Fruit fly (Drosophila melanogaster) whole organism, embryonic: ENCODE results near the gene MEP-1.

Experiments used
- Atf6 ChIP-seq: fragments of 200-800 bp; sonication (Bioruptor generic); IDR thresholded peaks from 2 replicates; pipeline ENCODE4 v1.3.6; 2022; ENCODE audit warnings: missing biosample characterization, missing genetic modification characterization
- CG12219 ChIP-seq: fragments of 200-800 bp; sonication (Bioruptor generic); optimal IDR thresholded peaks from 3 replicates; lab custom pipeline; 2018; ENCODE audit warnings: missing biosample characterization, mild to moderate bottlenecking, missing genetic modification characterization
- CG1233 ChIP-seq: fragments of 200-800 bp; sonication (Bioruptor generic); optimal IDR thresholded peaks from 4 replicates; lab custom pipeline; 2018; ENCODE audit warnings: missing biosample characterization, mild to moderate bottlenecking, missing genetic modification characterization
- CG16779 ChIP-seq: fragments of 200-800 bp; sonication (Bioruptor generic); IDR thresholded peaks from 2 replicates; pipeline ENCODE4 v1.3.6; 2022; ENCODE audit warnings: missing biosample characterization, missing genetic modification characterization
- CG17186 ChIP-seq: fragments of 200-800 bp; sonication (Bioruptor generic); optimal IDR thresholded peaks from 3 replicates; lab custom pipeline; 2017; ENCODE audit warnings: missing biosample characterization, missing genetic modification reagents, missing genetic modification characterization
- CG17802 ChIP-seq: fragments of 200-800 bp; sonication (Bioruptor generic); optimal IDR thresholded peaks from 2 replicates; lab custom pipeline; 2018; ENCODE audit warnings: missing biosample characterization, mild to moderate bottlenecking, missing genetic modification characterization, moderate library complexity
- CG2116 ChIP-seq: fragments of 200-800 bp; sonication (Bioruptor generic); optimal IDR thresholded peaks from 3 replicates; lab custom pipeline; 2018; ENCODE audit warnings: missing biosample characterization, mild to moderate bottlenecking, missing genetic modification characterization
- CG2120 ChIP-seq: fragments of 200-800 bp; sonication (Bioruptor generic); optimal IDR thresholded peaks from 3 replicates; lab custom pipeline; 2016; ENCODE audit warnings: missing biosample characterization, missing genetic modification characterization
- CG2202 ChIP-seq: fragments of 200-800 bp; sonication (Bioruptor generic); optimal IDR thresholded peaks from 2 replicates; lab custom pipeline; 2018; ENCODE audit warnings: missing biosample characterization, mild to moderate bottlenecking, missing genetic modification characterization
- CG30403 ChIP-seq: fragments of 200-800 bp; sonication (Bioruptor generic); optimal IDR thresholded peaks from 3 replicates; lab custom pipeline; 2016; ENCODE audit warnings: missing biosample characterization, missing genetic modification characterization
- CG31441 ChIP-seq: fragments of 200-800 bp; sonication (Bioruptor generic); IDR thresholded peaks from 2 replicates; pipeline ENCODE4 v1.3.6; 2022; ENCODE audit warnings: missing biosample characterization, missing genetic modification characterization
- CG5953 ChIP-seq: fragments of 200-800 bp; sonication (Bioruptor generic); IDR thresholded peaks from 2 replicates; pipeline ENCODE4 v1.3.6; 2022; ENCODE audit warnings: missing biosample characterization, missing genetic modification characterization
- CG6689 ChIP-seq: fragments of 200-800 bp; sonication (Bioruptor generic); IDR thresholded peaks from 2 replicates; pipeline ENCODE4 v1.3.6; 2022; ENCODE audit warnings: missing biosample characterization, missing genetic modification characterization
- CG7963 ChIP-seq: fragments of 200-800 bp; sonication (Bioruptor generic); IDR thresholded peaks from 3 replicates; pipeline ENCODE4 v1.3.6; 2022; ENCODE audit warnings: missing biosample characterization, missing genetic modification characterization; ENCODE audit not compliant: partially characterized antibody
- CG8478 ChIP-seq: fragments of >200 bp; optimal IDR thresholded peaks from 2 replicates; lab custom pipeline; 2018
- CG8765 ChIP-seq: fragments of 200-800 bp; sonication (Bioruptor generic); IDR thresholded peaks from 2 replicates; pipeline ENCODE4 v1.3.6; 2022; ENCODE audit warnings: missing biosample characterization, missing genetic modification characterization
- CoRest ChIP-seq: fragments of 200-800 bp; sonication (Bioruptor generic); optimal IDR thresholded peaks from 3 replicates; lab custom pipeline; 2018; ENCODE audit warnings: missing biosample characterization, mild to moderate bottlenecking, missing genetic modification characterization, moderate library complexity
- CrebB ChIP-seq: fragments of 200-800 bp; sonication (Bioruptor generic); optimal IDR thresholded peaks from 3 replicates; lab custom pipeline; 2018; ENCODE audit warnings: missing biosample characterization, mild to moderate bottlenecking, missing genetic modification characterization
- Dek ChIP-seq: fragments of 200-800 bp; sonication (Bioruptor generic); optimal IDR thresholded peaks from 3 replicates; lab custom pipeline; 2019; ENCODE audit warnings: missing biosample characterization, mild to moderate bottlenecking, missing genetic modification characterization, moderate library complexity
- Doc3 ChIP-seq: fragments of 200-800 bp; sonication (Bioruptor generic); IDR thresholded peaks from 3 replicates; pipeline ENCODE4 v1.3.6; 2022; ENCODE audit warnings: missing biosample characterization, missing genetic modification characterization; ENCODE audit not compliant: partially characterized antibody
- Dp ChIP-seq: fragments of 200-800 bp; sonication (Bioruptor generic); optimal IDR thresholded peaks from 2 replicates; lab custom pipeline; 2018; ENCODE audit warnings: missing biosample characterization, mild to moderate bottlenecking, missing genetic modification characterization, moderate library complexity
- ERR ChIP-seq: fragments of 200-800 bp; sonication (Bioruptor generic); optimal IDR thresholded peaks from 2 replicates; lab custom pipeline; 2016; ENCODE audit warnings: missing biosample characterization, missing genetic modification characterization
- Elba2 ChIP-seq: fragments of 200-800 bp; sonication (Bioruptor generic); optimal IDR thresholded peaks from 3 replicates; lab custom pipeline; 2016; ENCODE audit warnings: missing biosample characterization, missing genetic modification characterization
- HLH3B ChIP-seq: fragments of 200-800 bp; sonication (Bioruptor generic); IDR thresholded peaks from 2 replicates; pipeline ENCODE4 v1.3.6; 2022; ENCODE audit warnings: missing biosample characterization, missing genetic modification characterization
- Hr51 ChIP-seq, 2 experiments: fragments of 200-800 bp; sonication (Bioruptor generic); optimal IDR thresholded peaks; 2 replicates in 1 of 2; 3 replicates in 1 of 2; lab custom pipeline; 2016 to 2018; ENCODE audit warnings: missing biosample characterization in 2 of 2, missing genetic modification characterization in 2 of 2, mild to moderate bottlenecking in 1 of 2, moderate library complexity in 1 of 2
- MESR4 ChIP-seq: fragments of 200-800 bp; sonication (Bioruptor generic); optimal IDR thresholded peaks from 2 replicates; lab custom pipeline; 2018; ENCODE audit warnings: missing biosample characterization, mild to moderate bottlenecking, missing genetic modification characterization, moderate library complexity
- Nf-YB ChIP-seq: fragments of 200-800 bp; sonication (Bioruptor generic); optimal IDR thresholded peaks from 3 replicates; lab custom pipeline; 2019; ENCODE audit warnings: missing biosample characterization, mild to moderate bottlenecking, missing genetic modification characterization, moderate library complexity
- Ravus ChIP-seq: fragments of 200-800 bp; sonication (Bioruptor generic); IDR thresholded peaks from 2 replicates; pipeline ENCODE4 v1.3.6; 2022; ENCODE audit warnings: missing biosample characterization, missing genetic modification characterization
- Scr ChIP-seq: fragments of 200-800 bp; sonication (Bioruptor generic); IDR thresholded peaks from 2 replicates; pipeline ENCODE4 v1.3.6; 2022; ENCODE audit warnings: missing biosample characterization, missing genetic modification characterization; ENCODE audit not compliant: partially characterized antibody
- TFAM ChIP-seq: fragments of 200-800 bp; sonication (Bioruptor generic); optimal IDR thresholded peaks from 2 replicates; lab custom pipeline; 2017; ENCODE audit warnings: missing biosample characterization, missing genetic modification characterization, inconsistent platforms
- Trl ChIP-seq, 3 experiments: fragments of >200 bp in 2 of 3; fragments of 200-800 bp in 1 of 3; sonication (Bioruptor generic) in 1 of 3; optimal IDR thresholded peaks; 2 replicates in 1 of 3; 3 replicates in 2 of 3; lab custom pipeline; 2016 to 2017; ENCODE audit warnings: missing biosample characterization in 1 of 3, missing genetic modification characterization in 1 of 3
- amos ChIP-seq: fragments of 200-800 bp; sonication (Bioruptor generic); IDR thresholded peaks from 2 replicates; pipeline ENCODE4 v1.3.6; 2022; ENCODE audit warnings: missing biosample characterization, missing genetic modification characterization; ENCODE audit not compliant: partially characterized antibody
- croc ChIP-seq: fragments of 200-800 bp; sonication (Bioruptor generic); conservative IDR thresholded peaks from 3 replicates; pipeline ENCODE4 v1.3.6; 2022; ENCODE audit warnings: missing biosample characterization, missing genetic modification characterization
- danr ChIP-seq: fragments of 200-800 bp; sonication (Bioruptor generic); IDR thresholded peaks from 2 replicates; pipeline ENCODE4 v1.3.6; 2022; ENCODE audit warnings: missing biosample characterization, missing genetic modification characterization
- gce ChIP-seq: fragments of 200-800 bp; sonication (Bioruptor generic); IDR thresholded peaks from 3 replicates; pipeline ENCODE4 v1.3.6; 2022; ENCODE audit warnings: missing biosample characterization, missing genetic modification characterization
- gcm2 ChIP-seq: fragments of 200-800 bp; sonication (Bioruptor generic); optimal IDR thresholded peaks from 2 replicates; lab custom pipeline; 2016; ENCODE audit warnings: missing biosample characterization, missing genetic modification characterization
- grau ChIP-seq: fragments of 200-800 bp; optimal IDR thresholded peaks from 3 replicates; lab custom pipeline; 2019; ENCODE audit warnings: missing biosample characterization, mild to moderate bottlenecking, missing genetic modification characterization, moderate library complexity
- gt ChIP-seq: fragments of 200-800 bp; sonication (Bioruptor generic); IDR thresholded peaks from 2 replicates; pipeline ENCODE4 v1.3.6; 2022; ENCODE audit warnings: missing biosample characterization, missing genetic modification characterization
- lab ChIP-seq: fragments of 200-800 bp; sonication (Bioruptor generic); optimal IDR thresholded peaks from 3 replicates; lab custom pipeline; 2017; ENCODE audit warnings: missing biosample characterization, missing genetic modification characterization, mild to moderate bottlenecking, moderate library complexity, missing genetic modification reagents
- lmd ChIP-seq: fragments of 200-800 bp; sonication (Bioruptor generic); IDR thresholded peaks from 2 replicates; pipeline ENCODE4 v1.3.6; 2022; ENCODE audit warnings: missing biosample characterization, missing genetic modification characterization
- lov ChIP-seq, 2 experiments: fragments of 200-800 bp in 1 of 2; fragments of >200 bp in 1 of 2; sonication (Bioruptor generic) in 1 of 2; IDR thresholded peaks in 1 of 2; optimal IDR thresholded peaks in 1 of 2; 2 replicates in 1 of 2; 3 replicates in 1 of 2; pipeline versions ENCODE4 v1.3.6 to Lab custom; 2017 to 2022; ENCODE audit warnings: missing biosample characterization in 1 of 2, missing genetic modification characterization in 1 of 2
- p53 ChIP-seq: fragments of 200-800 bp; sonication (Bioruptor generic); optimal IDR thresholded peaks from 2 replicates; lab custom pipeline; 2016; ENCODE audit warnings: missing biosample characterization, missing genetic modification characterization
- peb ChIP-seq: fragments of 200-800 bp; sonication (Bioruptor generic); IDR thresholded peaks from 2 replicates; pipeline ENCODE4 v1.3.6; 2022; ENCODE audit warnings: missing biosample characterization, missing genetic modification characterization
- scrt ChIP-seq: fragments of 200-800 bp; sonication (Bioruptor generic); optimal IDR thresholded peaks from 2 replicates; lab custom pipeline; 2018; ENCODE audit warnings: missing biosample characterization, mild to moderate bottlenecking, missing genetic modification characterization, moderate library complexity
- sd ChIP-seq: fragments of 200-800 bp; sonication (Bioruptor generic); optimal IDR thresholded peaks from 3 replicates; lab custom pipeline; 2018; ENCODE audit warnings: missing biosample characterization, mild to moderate bottlenecking, missing genetic modification characterization, moderate library complexity
- shn ChIP-seq: fragments of 200-800 bp; sonication (Bioruptor generic); optimal IDR thresholded peaks from 3 replicates; lab custom pipeline; 2016; ENCODE audit warnings: missing biosample characterization, missing genetic modification characterization
- tna ChIP-seq: fragments of 200-800 bp; sonication (Bioruptor generic); IDR thresholded peaks from 2 replicates; pipeline ENCODE4 v1.3.6; 2022; ENCODE audit warnings: missing biosample characterization, missing genetic modification characterization; ENCODE audit not compliant: partially characterized antibody
- unpg ChIP-seq: fragments of 200-800 bp; sonication (Bioruptor generic); optimal IDR thresholded peaks from 3 replicates; lab custom pipeline; 2018; ENCODE audit warnings: missing biosample characterization, mild to moderate bottlenecking, missing genetic modification characterization, moderate library complexity
- vfl ChIP-seq: fragments of 200-800 bp; sonication (Bioruptor generic); optimal IDR thresholded peaks from 2 replicates; lab custom pipeline; 2016; ENCODE audit warnings: missing biosample characterization, missing genetic modification characterization

Gene MEP-1

dm6 chr3L:2599214-2599730 is 32.2 kb upstream of the MEP-1 start, which contains the start of the genes CG16985 and CG12182 (continued):
- TF ChIP-seq CG2116 (GFP tag; lab: Kevin White, UChicago) (peak; percentile 62), Atf6 (no peak), unpg (GFP tag; lab: Kevin White, UChicago) (no peak), ERR (GFP tag; lab: Kevin White, UChicago) (no peak), sd (tag; lab: Kevin White, UChicago) (no peak), gcm2 (GFP tag; lab: Kevin White, UChicago) (no peak), Doc3 (GFP tag; lab: Robert Waterston, UW) (peak; percentile 40; the same call in 1 of the 3 replicates), peb (no peak), CG2202 (no peak), CG8765 (no peak), gt (GFP tag; lab: Robert Waterston, UW) (no peak), gce (GFP tag; lab: Robert Waterston, UW) (no peak), CG6689 (GFP tag; lab: Robert Waterston, UW) (peak; percentile 13; the same call in 1 of the 2 replicates), CG7963 (0 out of 3 replicates have a peak, but pooled peaks have one; percentile 14), lab (GFP tag; lab: Kevin White, UChicago) (no peak), Dek (tag; lab: Kevin White, UChicago) (no peak), Dp (GFP tag; lab: Kevin White, UChicago) (peak; percentile 62), CrebB (tag; lab: Kevin White, UChicago) (no peak), CG5953 (GFP tag; lab: Robert Waterston, UW) (no peak), CG17186 (peak; percentile 29), amos (GFP tag; lab: Robert Waterston, UW) (peak; percentile 48), TFAM (no peak), danr (no peak), Trl (optimal IDR thresholded peaks at IDR 0.05; lab: Kevin White, UChicago) (peak in 1 of 2 experiments; percentile 18), Trl (GFP tag; optimal IDR thresholded peaks at IDR 0.05; lab: Kevin White, UChicago) (no peak), CG30403 (no peak), HLH3B (GFP tag; lab: Robert Waterston, UW) (no peak), CG31441 (no peak), grau (tag; lab: Kevin White, UChicago) (peak; percentile 63), Hr51 (GFP tag; optimal IDR thresholded peaks at IDR 0.05; lab: Kevin White, UChicago) (no peak), p53 (GFP tag; lab: Kevin White, UChicago) (no peak), Elba2 (GFP tag; lab: Kevin White, UChicago) (no peak), shn (no peak), tna (GFP tag; lab: Robert Waterston, UW) (0 out of 2 replicates have a peak, but pooled peaks have one; percentile 7), lmd (GFP tag; lab: Robert Waterston, UW) (no peak), MESR4 (peak; percentile 46), Ravus (GFP tag; lab: Robert Waterston, UW) (no peak), lov (optimal IDR thresholded peaks at IDR 0.05; lab: Kevin White, UChicago) (no peak), lov (GFP tag; IDR thresholded peaks at IDR 0.05; lab: Robert Waterston, UW) (no peak), CG17802 (tag; lab: Kevin White, UChicago) (no peak), vfl (no peak), CG12219 (GFP tag; lab: Kevin White, UChicago) (no peak), scrt (GFP tag; lab: Kevin White, UChicago) (no peak), croc (GFP tag; lab: Robert Waterston, UW) (no peak), Scr (GFP tag; lab: Robert Waterston, UW) (peak; percentile 46; the same call in 1 of the 2 replicates), CG8478 (lab: Kevin White, UChicago) (no peak), CG2120 (peak; percentile 27), CoRest (tag; lab: Kevin White, UChicago) (no peak), Nf-YB (GFP tag; lab: Kevin White, UChicago) (no peak), CG1233 (no peak), CG16779 (GFP tag; lab: Robert Waterston, UW) (no peak)
